Fruit fly (Drosophila melanogaster) whole organism, wandering third instar larva: ENCODE measurements around the gene CG14205.
A peak's percentile ranks its signal among the peaks of the same experiment; 100 is the strongest.

ENCODE experiments used
- Abd-B ChIP-seq: fragments of >200 bp; optimal IDR thresholded peaks from 2 replicates; lab custom pipeline; 2017; ENCODE audit warnings: missing biosample characterization, missing genetic modification characterization
- CG32264 ChIP-seq: fragments of 200-800 bp; sonication (Bioruptor generic); optimal IDR thresholded peaks from 2 replicates; lab custom pipeline; 2016; ENCODE audit warnings: missing biosample characterization, missing genetic modification characterization
- CG9705 ChIP-seq: fragments of 200-800 bp; sonication (Bioruptor generic); optimal IDR thresholded peaks from 2 replicates; lab custom pipeline; 2018; ENCODE audit warnings: missing biosample characterization, mild to moderate bottlenecking, missing genetic modification characterization
- CrebA ChIP-seq: fragments of 200-800 bp; sonication (Bioruptor generic); optimal IDR thresholded peaks from 2 replicates; lab custom pipeline; 2016; ENCODE audit warnings: missing biosample characterization, mild to moderate bottlenecking, missing genetic modification characterization, borderline replicate concordance
- Dfd ChIP-seq: fragments of >200 bp; optimal IDR thresholded peaks from 2 replicates; lab custom pipeline; 2017; ENCODE audit warnings: missing biosample characterization, missing genetic modification characterization
- Dif ChIP-seq: fragments of 200-275, 200-300 bp; sonication (Bioruptor generic); optimal IDR thresholded peaks from 2 replicates; lab custom pipeline; 2018; ENCODE audit warnings: missing biosample characterization, missing genetic modification characterization; ENCODE audit not compliant: partially characterized antibody
- Hnf4 ChIP-seq: fragments of 200-800 bp; sonication (Bioruptor generic); optimal IDR thresholded peaks from 2 replicates; lab custom pipeline; 2016; ENCODE audit warnings: missing biosample characterization, mild to moderate bottlenecking, missing genetic modification characterization
- Hr83 ChIP-seq: fragments of 200-300 bp; sonication (Bioruptor generic); optimal IDR thresholded peaks from 2 replicates; lab custom pipeline; 2016; ENCODE audit warnings: missing biosample characterization, mild to moderate bottlenecking, missing genetic modification characterization, moderate library complexity; ENCODE audit not compliant: poor library complexity, severe bottlenecking
- Myc ChIP-seq: fragments of >200 bp; optimal IDR thresholded peaks from 2 replicates; lab custom pipeline; 2017
- N ChIP-seq: fragments of >200 bp; optimal IDR thresholded peaks from 2 replicates; lab custom pipeline; 2018; ENCODE audit warnings: missing biosample characterization, missing external identifiers, missing genetic modification characterization
- OdsH ChIP-seq: fragments of 200-800 bp; sonication (Bioruptor generic); optimal IDR thresholded peaks from 2 replicates; lab custom pipeline; 2016; ENCODE audit warnings: missing biosample characterization, mild to moderate bottlenecking, missing genetic modification characterization
- Rel ChIP-seq, 2 experiments: fragments of 200-800 bp; sonication (Bioruptor generic) in 1 of 2; optimal IDR thresholded peaks; 2 replicates in 1 of 2; 3 replicates in 1 of 2; lab custom pipeline; 2016 to 2019; ENCODE audit warnings: mild to moderate bottlenecking in 2 of 2, missing biosample characterization in 2 of 2, missing genetic modification characterization in 2 of 2, moderate library complexity in 1 of 2
- Sp1 ChIP-seq: fragments of 200-800 bp; sonication (Bioruptor generic); optimal IDR thresholded peaks from 3 replicates; lab custom pipeline; 2019; ENCODE audit warnings: missing biosample characterization, mild to moderate bottlenecking, missing genetic modification characterization, moderate library complexity
- Vsx2 ChIP-seq: fragments of 200-300, 225-300 bp; sonication (Bioruptor generic); optimal IDR thresholded peaks from 2 replicates; lab custom pipeline; 2018; ENCODE audit warnings: missing biosample characterization, missing genetic modification characterization; ENCODE audit not compliant: partially characterized antibody
- br ChIP-seq: fragments of 200-800 bp; sonication (Bioruptor generic); optimal IDR thresholded peaks from 2 replicates; lab custom pipeline; 2016; ENCODE audit warnings: missing biosample characterization, missing genetic modification characterization
- brk ChIP-seq: fragments of 200-800 bp; sonication (Bioruptor generic); optimal IDR thresholded peaks from 2 replicates; lab custom pipeline; 2016; ENCODE audit warnings: missing biosample characterization, mild to moderate bottlenecking, missing genetic modification characterization
- dl ChIP-seq, 2 experiments: fragments of 175-275, 200-275 bp in 1 of 2; fragments of 200-275 bp in 1 of 2; sonication (Bioruptor generic); optimal IDR thresholded peaks; lab custom pipeline; 2018; ENCODE audit warnings: mild to moderate bottlenecking in 2 of 2, missing biosample characterization in 2 of 2, missing genetic modification characterization in 2 of 2, moderate library complexity in 2 of 2; ENCODE audit not compliant: partially characterized antibody in 2 of 2, insufficient read depth in 1 of 2
- dmrt93B ChIP-seq: fragments of 200-800 bp; sonication (Bioruptor generic); optimal IDR thresholded peaks from 2 replicates; lab custom pipeline; 2018; ENCODE audit warnings: missing biosample characterization, mild to moderate bottlenecking, missing genetic modification characterization
- ey ChIP-seq: fragments of 200-800 bp; sonication (Bioruptor generic); optimal IDR thresholded peaks from 2 replicates; lab custom pipeline; 2016; ENCODE audit warnings: missing biosample characterization, missing genetic modification characterization
- foxo ChIP-seq, 2 experiments: fragments of 200-800 bp; sonication (Bioruptor generic); optimal IDR thresholded peaks; 2 replicates in 1 of 2; 3 replicates in 1 of 2; lab custom pipeline; 2016 to 2017; ENCODE audit warnings: missing biosample characterization in 2 of 2, missing genetic modification characterization in 2 of 2
- fru ChIP-seq: fragments of 200-800 bp; sonication (Bioruptor generic); optimal IDR thresholded peaks from 3 replicates; lab custom pipeline; 2016; ENCODE audit warnings: missing biosample characterization, mild to moderate bottlenecking, missing genetic modification characterization
- h ChIP-seq: fragments of 200-800 bp; sonication (Bioruptor generic); optimal IDR thresholded peaks from 3 replicates; lab custom pipeline; 2016; ENCODE audit warnings: missing biosample characterization, mild to moderate bottlenecking, missing genetic modification characterization
- jim ChIP-seq: fragments of 175-275, 200-325 bp; sonication (Bioruptor generic); optimal IDR thresholded peaks from 2 replicates; lab custom pipeline; 2016; ENCODE audit warnings: missing biosample characterization, mild to moderate bottlenecking, missing genetic modification characterization
- pan ChIP-seq: fragments of >200 bp; optimal IDR thresholded peaks from 2 replicates; lab custom pipeline; 2017
- psq ChIP-seq: fragments of 200-800 bp; sonication (Bioruptor generic); optimal IDR thresholded peaks from 3 replicates; lab custom pipeline; 2017; ENCODE audit warnings: missing biosample characterization, mild to moderate bottlenecking, missing genetic modification characterization, moderate library complexity
- rgr ChIP-seq: fragments of 200-800 bp; sonication (Bioruptor generic); optimal IDR thresholded peaks from 3 replicates; lab custom pipeline; 2016; ENCODE audit warnings: missing biosample characterization, mild to moderate bottlenecking, missing genetic modification characterization
- sage ChIP-seq: fragments of 200-800 bp; sonication (Bioruptor generic); optimal IDR thresholded peaks from 2 replicates; lab custom pipeline; 2016; ENCODE audit warnings: missing biosample characterization, mild to moderate bottlenecking, missing genetic modification characterization
- sv ChIP-seq: fragments of 200-800 bp; sonication (Bioruptor generic); optimal IDR thresholded peaks from 3 replicates; lab custom pipeline; 2016; ENCODE audit warnings: missing biosample characterization, missing genetic modification characterization
- tai ChIP-seq: sonication (Bioruptor generic); optimal IDR thresholded peaks from 2 replicates; lab custom pipeline; 2016; ENCODE audit warnings: missing biosample characterization, missing genetic modification characterization

Gene CG14205

dm6 chrX:19637002-19637420, 44.6 kb downstream of the CG14205 start:
- TF ChIP-seq CG9705 (GFP tag; lab: Kevin White, UChicago) (no peak), ey (GFP tag; lab: Kevin White, UChicago) (no peak), Rel (GFP tag; optimal IDR thresholded peaks at IDR 0.05; lab: Kevin White, UChicago) (no peak), Rel (tag; optimal IDR thresholded peaks at IDR 0.05; lab: Kevin White, UChicago) (peak; percentile 32), Sp1 (GFP tag; lab: Kevin White, UChicago) (peak; percentile 16), psq (peak; percentile 79), jim (GFP tag; lab: Kevin White, UChicago) (no peak), sage (GFP tag; lab: Kevin White, UChicago) (no peak), dl (GFP tag; optimal IDR thresholded peaks at IDR 0.05; lab: Kevin White, UChicago; ENCODE audit: insufficient read depth in 1 of 2, partially characterized antibody in 2 of 2) (peak in 1 of 2 experiments; percentile 58), rgr (peak; percentile 33), Dif (peak; percentile 78), h (GFP tag; lab: Kevin White, UChicago) (peak; percentile 43), br (GFP tag; lab: Kevin White, UChicago) (peak; percentile 13), dmrt93B (GFP tag; lab: Kevin White, UChicago) (no peak), sv (GFP tag; lab: Kevin White, UChicago) (no peak), tai (GFP tag; lab: Kevin White, UChicago) (no peak), foxo (GFP tag; optimal IDR thresholded peaks at IDR 0.05; lab: Kevin White, UChicago) (peak in 1 of 2 experiments; percentile 21), Myc (lab: Kevin White, UChicago) (peak; percentile 52), fru (GFP tag; lab: Kevin White, UChicago) (peak; percentile 27), Hr83 (GFP tag; lab: Kevin White, UChicago) (no peak)

dm6 chrX:19637434-19638327, 45.3 kb downstream of the CG14205 start:
- TF ChIP-seq h (GFP tag; lab: Kevin White, UChicago): peak; percentile 0
- TF ChIP-seq N: peak; percentile 99
- TF ChIP-seq Abd-B (GFP tag; lab: Kevin White, UChicago): peak; percentile 61
- peak; percentile 15 for TF ChIP-seq Dif
- no peak for TF ChIP-seq dmrt93B (GFP tag; lab: Kevin White, UChicago)

dm6 chrX:19638328-19638940, 46.0 kb downstream of the CG14205 start, which contains the start of gene Rcd-1:
Gene Rcd-1 (plus strand): TSS chrX:19638767.
- TF ChIP-seq psq (no peak), N (no peak), foxo (GFP tag; optimal IDR thresholded peaks at IDR 0.05; lab: Kevin White, UChicago) (no peak), jim (GFP tag; lab: Kevin White, UChicago) (no peak), sage (GFP tag; lab: Kevin White, UChicago) (no peak), sv (GFP tag; lab: Kevin White, UChicago) (no peak), Hr83 (GFP tag; lab: Kevin White, UChicago) (no peak), OdsH (GFP tag; lab: Kevin White, UChicago) (no peak), CrebA (no peak), h (GFP tag; lab: Kevin White, UChicago) (no peak), CG32264 (GFP tag; lab: Kevin White, UChicago) (no peak), Dfd (GFP tag; lab: Kevin White, UChicago) (no peak), brk (GFP tag; lab: Kevin White, UChicago) (no peak), pan (lab: Kevin White, UChicago) (no peak), fru (GFP tag; lab: Kevin White, UChicago) (no peak), dl (GFP tag; optimal IDR thresholded peaks at IDR 0.05; lab: Kevin White, UChicago; ENCODE audit: insufficient read depth in 1 of 2, partially characterized antibody in 2 of 2) (no peak), Vsx2 (GFP tag; lab: Kevin White, UChicago) (no peak), Abd-B (GFP tag; lab: Kevin White, UChicago) (no peak), br (GFP tag; lab: Kevin White, UChicago) (no peak), Hnf4 (GFP tag; lab: Kevin White, UChicago) (no peak)
